Worm (Caenorhabditis elegans): ENCODE measurements around the gene F52B11.5.

DNA sequence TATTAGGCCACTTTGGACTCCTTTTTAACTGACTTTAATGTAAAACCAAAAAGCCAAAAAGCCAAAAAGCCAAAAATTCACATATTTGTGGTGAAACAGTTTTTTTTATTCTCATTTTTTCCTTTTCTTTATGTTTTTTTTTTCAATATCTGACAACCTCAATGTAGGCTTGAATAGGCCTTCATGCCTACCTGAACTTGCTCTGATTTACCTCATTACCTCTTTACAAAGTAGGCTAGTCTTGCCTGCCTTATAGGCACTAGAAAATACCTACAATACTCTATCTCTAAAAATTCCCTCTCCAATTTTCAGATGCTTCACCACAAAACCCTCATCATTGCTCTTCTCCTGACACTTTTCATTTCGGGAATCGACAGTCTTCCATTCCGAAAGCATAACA, 3.2 kb upstream of the F52B11.5 start, which contains the start of gene ins-34:
- TF ChIP-seq ama-1 (optimal IDR thresholded peaks at IDR 0.05) (no peak), ceh-28 (tag; optimal IDR thresholded peaks at IDR 0.05) (no peak), pqm-1 (tag; optimal IDR thresholded peaks at IDR 0.05) (no peak), nhr-43 (tag; optimal IDR thresholded peaks at IDR 0.05; ENCODE audit: poor library complexity, severe bottlenecking) (no peak), aly-2 (tag; optimal IDR thresholded peaks at IDR 0.05) (no peak), mdl-1 (tag; optimal IDR thresholded peaks at IDR 0.05) (no peak), fos-1 (tag; optimal IDR thresholded peaks at IDR 0.05) (no peak), tbx-2 (tag; optimal IDR thresholded peaks at IDR 0.05) (no peak), snpc-4 (tag; optimal IDR thresholded peaks at IDR 0.05) (no peak), lin-39 (tag; optimal IDR thresholded peaks at IDR 0.05) (no peak), daf-12 (tag; optimal IDR thresholded peaks at IDR 0.05) (no peak)
